Fruit fly (Drosophila melanogaster) whole organism, embryonic: Measurements from ENCODE around the gene IntS14.

Experiments used
- BtbVII ChIP-seq: fragments of 200-800 bp; sonication (Bioruptor generic); optimal IDR thresholded peaks from 3 replicates; lab custom pipeline; 2017; ENCODE audit warnings: missing biosample characterization, mild to moderate bottlenecking, missing genetic modification characterization
- CG10654 ChIP-seq: fragments of 200-800 bp; sonication (Bioruptor generic); optimal IDR thresholded peaks from 2 replicates; lab custom pipeline; 2016; ENCODE audit warnings: missing biosample characterization, missing genetic modification characterization
- CG11695 ChIP-seq: fragments of 200-800 bp; sonication (Bioruptor generic); IDR thresholded peaks from 3 replicates; pipeline ENCODE4 v1.3.6; 2022; ENCODE audit warnings: missing biosample characterization, missing genetic modification characterization
- CG13424 ChIP-seq: fragments of 200-800 bp; sonication (Bioruptor generic); optimal IDR thresholded peaks from 2 replicates; lab custom pipeline; 2019; ENCODE audit warnings: missing biosample characterization, mild to moderate bottlenecking, missing genetic modification characterization, moderate library complexity
- CG1603 ChIP-seq: fragments of 200-800 bp; sonication (Bioruptor generic); optimal IDR thresholded peaks from 2 replicates; lab custom pipeline; 2019; ENCODE audit warnings: missing biosample characterization, mild to moderate bottlenecking, missing genetic modification characterization, moderate library complexity
- CG17385 ChIP-seq: fragments of 200-800 bp; sonication (Bioruptor generic); optimal IDR thresholded peaks from 3 replicates; lab custom pipeline; 2018; ENCODE audit warnings: missing biosample characterization, mild to moderate bottlenecking, missing genetic modification characterization
- CG17568 ChIP-seq: fragments of 200-800 bp; sonication (Bioruptor generic); optimal IDR thresholded peaks from 2 replicates; lab custom pipeline; 2018; ENCODE audit warnings: missing biosample characterization, mild to moderate bottlenecking, missing genetic modification characterization, moderate library complexity
- CG18476 ChIP-seq: fragments of 200-800 bp; sonication (Bioruptor generic); optimal IDR thresholded peaks from 2 replicates; lab custom pipeline; 2016; ENCODE audit warnings: missing biosample characterization, mild to moderate bottlenecking, missing genetic modification characterization
- CG18599 ChIP-seq: fragments of 200-800 bp; sonication (Bioruptor generic); optimal IDR thresholded peaks from 3 replicates; lab custom pipeline; 2017; ENCODE audit warnings: missing biosample characterization, missing genetic modification characterization, mild to moderate bottlenecking, moderate library complexity, missing genetic modification reagents
- CG2202 ChIP-seq: fragments of 200-800 bp; sonication (Bioruptor generic); optimal IDR thresholded peaks from 2 replicates; lab custom pipeline; 2018; ENCODE audit warnings: missing biosample characterization, mild to moderate bottlenecking, missing genetic modification characterization
- CG2678 ChIP-seq: fragments of 200-800 bp; sonication (Bioruptor generic); optimal IDR thresholded peaks from 3 replicates; lab custom pipeline; 2019; ENCODE audit warnings: missing biosample characterization, mild to moderate bottlenecking, missing genetic modification characterization, moderate library complexity
- CG31441 ChIP-seq: fragments of 200-800 bp; sonication (Bioruptor generic); IDR thresholded peaks from 2 replicates; pipeline ENCODE4 v1.3.6; 2022; ENCODE audit warnings: missing biosample characterization, missing genetic modification characterization
- CG33557 ChIP-seq: fragments of 200-800 bp; sonication (Bioruptor generic); optimal IDR thresholded peaks from 2 replicates; lab custom pipeline; 2019; ENCODE audit warnings: missing biosample characterization, mild to moderate bottlenecking, missing genetic modification characterization, moderate library complexity
- CG4360 ChIP-seq: fragments of 200-800 bp; sonication (Bioruptor generic); IDR thresholded peaks from 2 replicates; pipeline ENCODE4 v1.3.6; 2022; ENCODE audit warnings: missing biosample characterization, missing genetic modification characterization
- CG4707 ChIP-seq: fragments of 200-800 bp; sonication (Bioruptor generic); optimal IDR thresholded peaks from 2 replicates; lab custom pipeline; 2018; ENCODE audit warnings: missing biosample characterization, mild to moderate bottlenecking, missing genetic modification characterization, moderate library complexity
- CG5245 ChIP-seq: fragments of 200-800 bp; sonication (Bioruptor generic); optimal IDR thresholded peaks from 3 replicates; lab custom pipeline; 2016; ENCODE audit warnings: missing biosample characterization, missing genetic modification characterization
- CG6813 ChIP-seq: fragments of 200-800 bp; sonication (Bioruptor generic); optimal IDR thresholded peaks from 2 replicates; lab custom pipeline; 2017; ENCODE audit warnings: missing biosample characterization, missing genetic modification characterization, mild to moderate bottlenecking, moderate library complexity, missing genetic modification reagents
- CG7372 ChIP-seq: fragments of 200-800 bp; sonication (Bioruptor generic); IDR thresholded peaks from 2 replicates; pipeline ENCODE4 v1.3.6; 2022; ENCODE audit warnings: missing biosample characterization, missing genetic modification characterization
- CG8281 ChIP-seq: fragments of 200-800 bp; sonication (Bioruptor generic); optimal IDR thresholded peaks from 2 replicates; lab custom pipeline; 2018; ENCODE audit warnings: missing biosample characterization, mild to moderate bottlenecking, missing genetic modification characterization, moderate library complexity
- CG8924 ChIP-seq: fragments of 200-800 bp; optimal IDR thresholded peaks from 3 replicates; lab custom pipeline; 2019; ENCODE audit warnings: missing biosample characterization, mild to moderate bottlenecking, missing genetic modification characterization, moderate library complexity
- HmgZ ChIP-seq: fragments of 200-800 bp; sonication (Bioruptor generic); optimal IDR thresholded peaks from 2 replicates; lab custom pipeline; 2018; ENCODE audit warnings: missing biosample characterization, mild to moderate bottlenecking, missing genetic modification characterization
- Jarid2 ChIP-seq: fragments of 200-800 bp; sonication (Bioruptor generic); optimal IDR thresholded peaks from 3 replicates; lab custom pipeline; 2017; ENCODE audit warnings: mild to moderate bottlenecking, missing biosample characterization, missing genetic modification reagents, missing genetic modification characterization
- Lhr ChIP-seq: fragments of 200-800 bp; sonication (Bioruptor generic); optimal IDR thresholded peaks from 3 replicates; lab custom pipeline; 2017; ENCODE audit warnings: mild to moderate bottlenecking, missing biosample characterization, missing genetic modification reagents, missing genetic modification characterization
- MTF-1 ChIP-seq: fragments of 200-800 bp; sonication (Bioruptor generic); optimal IDR thresholded peaks from 2 replicates; lab custom pipeline; 2018; ENCODE audit warnings: missing biosample characterization, mild to moderate bottlenecking, missing genetic modification characterization, borderline replicate concordance
- Nf-YB ChIP-seq: fragments of 200-800 bp; sonication (Bioruptor generic); optimal IDR thresholded peaks from 3 replicates; lab custom pipeline; 2019; ENCODE audit warnings: missing biosample characterization, mild to moderate bottlenecking, missing genetic modification characterization, moderate library complexity
- Xrp1 ChIP-seq: fragments of 200-800 bp; sonication (Bioruptor generic); IDR thresholded peaks from 2 replicates; pipeline ENCODE4 v1.3.6; 2022; ENCODE audit warnings: missing biosample characterization, missing genetic modification characterization
- ase ChIP-seq: fragments of 200-800 bp; sonication (Bioruptor generic); IDR thresholded peaks from 3 replicates; pipeline ENCODE4 v1.3.6; 2022; ENCODE audit warnings: missing biosample characterization, missing genetic modification characterization
- bcd ChIP-seq: fragments of 200-800 bp; sonication (Bioruptor generic); optimal IDR thresholded peaks from 2 replicates; lab custom pipeline; 2017; ENCODE audit warnings: missing biosample characterization, mild to moderate bottlenecking, missing genetic modification characterization
- bowl ChIP-seq: fragments of 200-800 bp; sonication (Bioruptor generic); IDR thresholded peaks from 2 replicates; pipeline ENCODE4 v1.3.6; 2022; ENCODE audit warnings: missing biosample characterization, missing genetic modification characterization
- cad ChIP-seq: fragments of >200 bp; optimal IDR thresholded peaks from 2 replicates; lab custom pipeline; 2017; ENCODE audit warnings: missing biosample characterization, missing genetic modification characterization
- caup ChIP-seq: fragments of 200-800 bp; sonication (Bioruptor generic); optimal IDR thresholded peaks from 3 replicates; lab custom pipeline; 2017; ENCODE audit warnings: missing biosample characterization, mild to moderate bottlenecking, missing genetic modification characterization, moderate library complexity; ENCODE audit not compliant: severe bottlenecking
- dmrt99B ChIP-seq: fragments of 200-800 bp; sonication (Bioruptor generic); optimal IDR thresholded peaks from 2 replicates; lab custom pipeline; 2018; ENCODE audit warnings: missing biosample characterization, mild to moderate bottlenecking, missing genetic modification characterization, moderate library complexity
- ems ChIP-seq: fragments of 200-800 bp; sonication (Bioruptor generic); optimal IDR thresholded peaks from 3 replicates; lab custom pipeline; 2016; ENCODE audit warnings: missing biosample characterization, missing genetic modification characterization
- exex ChIP-seq: fragments of 200-800 bp; sonication (Bioruptor generic); optimal IDR thresholded peaks from 4 replicates; lab custom pipeline; 2018; ENCODE audit warnings: missing biosample characterization, mild to moderate bottlenecking, missing genetic modification characterization, moderate library complexity
- gsb-n ChIP-seq: fragments of 200-800 bp; sonication (Bioruptor generic); optimal IDR thresholded peaks from 3 replicates; lab custom pipeline; 2018; ENCODE audit warnings: missing biosample characterization, mild to moderate bottlenecking, missing genetic modification characterization
- lola ChIP-seq, 3 experiments: fragments of >200 bp in 2 of 3; fragments of 200-800 bp in 1 of 3; sonication (Bioruptor generic) in 1 of 3; optimal IDR thresholded peaks; 2 replicates each; lab custom pipeline; 2017 to 2019; ENCODE audit warnings: missing biosample characterization in 3 of 3, missing genetic modification characterization in 3 of 3, mild to moderate bottlenecking in 1 of 3, moderate library complexity in 1 of 3
- oc ChIP-seq: fragments of 200-800 bp; sonication (Bioruptor generic); optimal IDR thresholded peaks from 2 replicates; lab custom pipeline; 2018; ENCODE audit warnings: missing biosample characterization, mild to moderate bottlenecking, missing genetic modification characterization, moderate library complexity
- peb ChIP-seq: fragments of 200-800 bp; sonication (Bioruptor generic); IDR thresholded peaks from 2 replicates; pipeline ENCODE4 v1.3.6; 2022; ENCODE audit warnings: missing biosample characterization, missing genetic modification characterization
- phol ChIP-seq: fragments of 200-800 bp; sonication (Bioruptor generic); optimal IDR thresholded peaks from 3 replicates; lab custom pipeline; 2018; ENCODE audit warnings: missing biosample characterization, mild to moderate bottlenecking, missing genetic modification characterization, moderate library complexity
- rib ChIP-seq: fragments of 200-800 bp; sonication (Bioruptor generic); IDR thresholded peaks from 2 replicates; pipeline ENCODE4 v1.3.6; 2022; ENCODE audit warnings: missing biosample characterization, missing genetic modification characterization
- run ChIP-seq: fragments of 200-800 bp; sonication (Bioruptor generic); optimal IDR thresholded peaks from 3 replicates; lab custom pipeline; 2018; ENCODE audit warnings: missing biosample characterization, mild to moderate bottlenecking, missing genetic modification characterization
- sd ChIP-seq: fragments of 200-800 bp; sonication (Bioruptor generic); optimal IDR thresholded peaks from 3 replicates; lab custom pipeline; 2018; ENCODE audit warnings: missing biosample characterization, mild to moderate bottlenecking, missing genetic modification characterization, moderate library complexity
- slbo ChIP-seq: fragments of 200-800 bp; sonication (Bioruptor generic); IDR thresholded peaks from 2 replicates; pipeline ENCODE4 v1.3.6; 2022; ENCODE audit warnings: missing biosample characterization, missing genetic modification characterization
- tap ChIP-seq: fragments of 200-800 bp; optimal IDR thresholded peaks from 3 replicates; lab custom pipeline; 2019; ENCODE audit warnings: missing biosample characterization, mild to moderate bottlenecking, missing genetic modification characterization, moderate library complexity
- trem ChIP-seq: fragments of 200-800 bp; optimal IDR thresholded peaks from 3 replicates; lab custom pipeline; 2019; ENCODE audit warnings: missing biosample characterization, mild to moderate bottlenecking, missing genetic modification characterization, moderate library complexity
- vvl ChIP-seq: fragments of 200-800 bp; sonication (Bioruptor generic); IDR thresholded peaks from 2 replicates; pipeline ENCODE4 v1.3.6; 2022; ENCODE audit warnings: missing biosample characterization, missing genetic modification characterization
- z ChIP-seq: fragments of 200-800 bp; sonication (Bioruptor generic); IDR thresholded peaks from 3 replicates; pipeline ENCODE4 v1.3.6; 2022; ENCODE audit warnings: missing biosample characterization, missing genetic modification characterization

The IntS14 gene

dm6 chr2L:1123078-1123818 is 41.0 kb upstream of the IntS14 start (continued):
- TF ChIP-seq lola (GFP tag; optimal IDR thresholded peaks at IDR 0.05; lab: Kevin White, UChicago) = peak in 1 of 3 experiments; percentile 74
- TF ChIP-seq dmrt99B (tag; lab: Kevin White, UChicago) = peak; percentile 44
- peak; percentile 74 for TF ChIP-seq CG6813 (GFP tag; lab: Kevin White, UChicago)
- no peak for TF ChIP-seq CG7372 (GFP tag; lab: Robert Waterston, UW)
- peak; percentile 82 for TF ChIP-seq gsb-n (tag; lab: Kevin White, UChicago)
- TF ChIP-seq phol = peak; percentile 22
- no peak for TF ChIP-seq bowl (GFP tag; lab: Robert Waterston, UW)
- TF ChIP-seq cad = no peak
- peak; percentile 21 for TF ChIP-seq CG5245 (GFP tag; lab: Kevin White, UChicago)
- TF ChIP-seq CG18476 = peak; percentile 29
- TF ChIP-seq rib (GFP tag; lab: Robert Waterston, UW) = no peak
- peak; percentile 5 for TF ChIP-seq run (tag; lab: Kevin White, UChicago)
- peak; percentile 23 for TF ChIP-seq HmgZ
- TF ChIP-seq CG2678 (tag; lab: Kevin White, UChicago) = peak; percentile 72
- peak; percentile 23 for TF ChIP-seq bcd (GFP tag; lab: Kevin White, UChicago)
- peak; percentile 55; the same call in 1 of the 2 replicates for TF ChIP-seq CG31441 (GFP tag; lab: Robert Waterston, UW)
- peak; percentile 47 for TF ChIP-seq tap (tag; lab: Kevin White, UChicago)
- peak; percentile 50 for TF ChIP-seq CG1603 (tag; lab: Kevin White, UChicago)
- TF ChIP-seq CG8281 (tag; lab: Kevin White, UChicago) = peak; percentile 27
- TF ChIP-seq ems (GFP tag; lab: Kevin White, UChicago) = no peak
- TF ChIP-seq BtbVII = peak; percentile 33
- TF ChIP-seq exex = peak; percentile 14
- peak; percentile 81 for TF ChIP-seq Xrp1 (GFP tag; lab: Robert Waterston, UW)
- TF ChIP-seq caup (GFP tag; lab: Kevin White, UChicago) = peak; percentile 19
- peak; percentile 52 for TF ChIP-seq Lhr
- peak; percentile 76 for TF ChIP-seq CG2202
- peak; percentile 34 for TF ChIP-seq CG13424
- no peak for TF ChIP-seq CG18599
- TF ChIP-seq CG8924 (tag; lab: Kevin White, UChicago) = peak; percentile 48
- peak; percentile 56 for TF ChIP-seq CG17568 (GFP tag; lab: Kevin White, UChicago)
- TF ChIP-seq CG4360 (GFP tag; lab: Robert Waterston, UW) = peak; percentile 21; the same call in 1 of the 2 replicates
- TF ChIP-seq vvl (GFP tag; lab: Robert Waterston, UW) = peak; percentile 15; the same call in 1 of the 2 replicates
- TF ChIP-seq CG17385 = peak; percentile 20
- peak; percentile 83 for TF ChIP-seq CG33557 (GFP tag; lab: Kevin White, UChicago)
- TF ChIP-seq sd (tag; lab: Kevin White, UChicago) = peak; percentile 10
- TF ChIP-seq MTF-1 = peak; percentile 66
- peak; percentile 30; the same call in 1 of the 2 replicates for TF ChIP-seq peb (GFP tag; lab: Robert Waterston, UW)
- TF ChIP-seq Jarid2 (GFP tag; lab: Kevin White, UChicago) = peak; percentile 4
- TF ChIP-seq z = 0 out of 3 replicates have a peak, but pooled peaks have one; percentile 40
- no peak for TF ChIP-seq CG11695
- peak; percentile 55 for TF ChIP-seq CG4707 (GFP tag; lab: Kevin White, UChicago)
- TF ChIP-seq ase = no peak
- TF ChIP-seq oc (tag; lab: Kevin White, UChicago) = peak; percentile 46
- TF ChIP-seq CG10654 (GFP tag; lab: Kevin White, UChicago) = peak; percentile 3
- TF ChIP-seq Nf-YB (GFP tag; lab: Kevin White, UChicago) = peak; percentile 29
- TF ChIP-seq trem (tag; lab: Kevin White, UChicago) = peak; percentile 43
- no peak for TF ChIP-seq slbo (GFP tag; lab: Robert Waterston, UW)
